Worm (Caenorhabditis elegans) whole organism, midembryonic: ENCODE results near the gene idpb-3.

Experiments
- T22C8.4 ChIP-seq: fragments of 200-800 bp; sonication (Bioruptor generic); IDR thresholded peaks from 2 replicates; pipeline ENCODE4 v1.3.6; 2022; ENCODE audit warnings: missing genetic modification characterization, missing compliant biosample characterization
- cog-1 ChIP-seq: sonication (generic microtip); optimal IDR thresholded peaks from 2 replicates; lab custom pipeline; 2016; ENCODE audit warnings: missing genetic modification characterization, missing compliant biosample characterization
- flt-1 ChIP-seq: fragments of 200-800 bp; sonication (Bioruptor generic); IDR thresholded peaks from 2 replicates; pipeline ENCODE4 v1.3.6; 2022; ENCODE audit warnings: missing genetic modification characterization, missing compliant biosample characterization
- klf-2 ChIP-seq: fragments of 200-800 bp; sonication (Bioruptor generic); conservative IDR thresholded peaks from 2 replicates; pipeline ENCODE4 v1.3.6; 2022; ENCODE audit warnings: missing genetic modification reagents, missing genetic modification characterization, missing compliant biosample characterization
- med-1 ChIP-seq: sonication (generic microtip); optimal IDR thresholded peaks from 2 replicates; lab custom pipeline; 2017; ENCODE audit warnings: missing genetic modification characterization, mild to moderate bottlenecking, missing compliant biosample characterization, antibody characterized with exemption, missing genetic modification reagents; ENCODE audit not compliant: insufficient read depth
- ref-1 ChIP-seq: fragments of 200-800 bp; sonication (Bioruptor generic); conservative IDR thresholded peaks from 2 replicates; pipeline ENCODE4 v1.3.6; 2022; ENCODE audit warnings: missing genetic modification reagents, missing genetic modification characterization, missing compliant biosample characterization
- tab-1 ChIP-seq: fragments of 200-800 bp; sonication (Bioruptor generic); IDR thresholded peaks from 2 replicates; pipeline ENCODE4 v1.3.6; 2022; ENCODE audit warnings: missing genetic modification characterization, missing compliant biosample characterization
- ztf-23 ChIP-seq: fragments of 200-800 bp; sonication (Bioruptor generic); IDR thresholded peaks from 2 replicates; pipeline ENCODE4 v1.3.6; 2022; ENCODE audit warnings: missing genetic modification reagents, missing genetic modification characterization, missing compliant biosample characterization
- ztf-29 ChIP-seq: fragments of 200-800 bp; sonication (Bioruptor generic); IDR thresholded peaks from 2 replicates; pipeline ENCODE4 v1.3.6; 2022; ENCODE audit warnings: missing genetic modification reagents, missing genetic modification characterization, missing compliant biosample characterization

Gene idpb-3

DNA sequence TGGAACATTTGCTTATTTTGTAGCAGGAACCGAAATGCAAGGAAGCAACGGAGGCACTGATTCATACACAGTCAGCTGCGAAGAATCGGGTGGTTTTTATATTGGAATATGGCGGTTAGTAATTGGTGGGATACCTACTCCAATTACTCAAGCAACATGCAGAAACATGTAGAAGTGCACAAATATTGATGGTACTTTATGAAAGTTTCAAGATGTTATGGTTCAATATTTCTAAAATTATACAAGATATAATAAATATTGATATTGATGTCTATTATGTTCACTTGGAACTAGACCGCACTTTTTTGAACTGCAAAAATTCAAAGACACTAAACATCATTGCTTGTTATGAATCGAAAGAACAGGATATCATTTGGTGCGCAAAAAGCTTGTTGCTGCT is 7.7 kb downstream of the idpb-3 start, which contains the start of gene C04G6.13:
Gene C04G6.13 (plus strand): TSS at position 301 of the 400 bp plus-strand sequence.
- TF ChIP-seq ztf-29 (GFP tag; lab: Robert Waterston, UW), result no peak
- no peak for TF ChIP-seq cog-1
- TF ChIP-seq tab-1 (GFP tag; lab: Robert Waterston, UW), result no peak
- no peak for TF ChIP-seq ref-1 (GFP tag; lab: Robert Waterston, UW)
- no peak for TF ChIP-seq T22C8.4
- no peak for TF ChIP-seq flt-1 (GFP tag; lab: Robert Waterston, UW)
- no peak for TF ChIP-seq ztf-23 (GFP tag; lab: Robert Waterston, UW)

DNA sequence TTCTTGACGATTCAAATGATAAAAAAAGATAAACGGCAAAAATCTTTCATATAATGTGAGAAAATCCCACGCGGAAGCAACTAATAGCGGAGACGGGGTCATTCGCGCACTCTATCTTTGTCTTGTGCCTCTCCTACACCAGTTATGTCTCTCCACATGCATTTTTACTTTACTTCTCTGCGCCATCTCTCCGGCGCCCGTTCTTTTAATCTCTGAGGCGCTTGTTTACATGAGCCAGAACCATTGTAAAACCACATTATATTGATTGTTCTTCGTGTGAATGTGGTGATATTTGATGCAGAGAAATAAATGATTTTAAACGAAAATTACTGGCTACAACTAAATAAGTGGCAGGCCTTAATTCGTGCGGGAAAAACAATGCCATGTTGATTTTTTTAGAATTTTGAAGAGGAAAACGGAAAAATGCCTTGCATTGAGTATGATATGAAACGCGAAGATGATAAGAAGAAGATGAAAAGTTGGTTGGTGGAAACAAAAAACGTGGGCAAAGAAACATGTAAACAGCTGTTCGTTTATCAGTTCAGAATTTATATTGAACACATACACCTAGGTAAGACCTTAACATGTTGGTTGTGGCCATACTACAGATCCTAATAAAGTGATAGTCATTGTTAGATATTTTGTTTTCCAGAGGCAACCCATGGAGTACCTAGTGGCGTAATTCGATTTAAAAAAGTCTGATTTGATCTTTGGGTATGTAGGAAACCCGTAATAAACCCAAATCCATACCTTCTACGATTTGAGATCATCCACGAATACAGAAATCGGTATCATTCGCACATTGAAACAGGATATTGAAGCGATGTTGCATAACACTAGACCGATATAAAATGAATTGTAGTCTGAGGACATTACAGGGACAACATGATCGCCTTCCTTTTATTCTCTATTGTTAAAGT is 9.0 kb downstream of the idpb-3 start, which contains the start of gene C04G6.2:
Gene C04G6.2 (plus strand): TSS at position 870 of the 920 bp plus-strand sequence.
- TF ChIP-seq med-1 (no peak), ztf-29 (GFP tag; lab: Robert Waterston, UW) (no peak), tab-1 (GFP tag; lab: Robert Waterston, UW) (no peak), cog-1 (peak; percentile 82)

DNA sequence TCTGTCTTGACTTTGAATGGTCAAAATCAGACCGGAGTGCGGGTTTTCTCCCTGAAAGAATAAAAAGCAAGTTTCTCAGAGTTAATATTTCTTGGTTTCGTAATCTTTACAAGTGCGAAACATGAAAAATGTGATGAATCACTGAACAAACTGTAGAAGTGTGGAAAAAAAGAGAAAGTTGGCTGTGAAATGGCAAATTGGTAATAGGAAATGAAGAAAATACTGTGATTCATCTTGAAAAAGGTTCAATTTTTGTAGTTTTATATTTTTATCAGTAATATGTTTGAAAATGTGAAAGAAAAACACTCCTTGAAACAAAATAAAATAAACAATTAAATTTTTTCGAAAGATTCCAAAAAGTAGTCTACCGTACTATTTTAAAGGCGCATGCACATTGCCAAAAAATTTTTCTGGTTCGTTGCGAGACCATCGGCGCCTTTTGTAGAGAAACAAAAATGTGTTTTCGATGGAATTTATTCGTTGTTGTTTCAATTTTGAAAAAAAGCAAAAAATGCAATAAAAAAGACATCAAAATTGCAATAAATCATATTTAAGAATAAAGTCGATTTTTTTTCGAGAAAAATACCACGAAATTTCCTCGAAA is 9.9 kb downstream of the idpb-3 start, which contains the start of gene pld-1:
Gene pld-1 (minus strand): TSS at position 51 of the 604 bp plus-strand sequence.
- TF ChIP-seq tab-1 (GFP tag; lab: Robert Waterston, UW), result no peak

- TF ChIP-seq tab-1 (GFP tag; lab: Robert Waterston, UW), result no peak
- no peak for TF ChIP-seq T22C8.4
- no peak for TF ChIP-seq med-1
- TF ChIP-seq ref-1 (GFP tag; lab: Robert Waterston, UW), result no peak
- no peak for TF ChIP-seq ztf-23 (GFP tag; lab: Robert Waterston, UW)
- TF ChIP-seq cog-1, result no peak
- TF ChIP-seq klf-2, result no peak
- TF ChIP-seq ztf-29 (GFP tag; lab: Robert Waterston, UW), result no peak
Measured at ce11 chrII:5086143-5086542, 15.5 kb downstream of the idpb-3 start.

- TF ChIP-seq tab-1 (GFP tag; lab: Robert Waterston, UW) (no peak), ztf-29 (GFP tag; lab: Robert Waterston, UW) (no peak), cog-1 (no peak), T22C8.4 (no peak), ref-1 (GFP tag; lab: Robert Waterston, UW) (no peak), ztf-23 (GFP tag; lab: Robert Waterston, UW) (no peak), flt-1 (GFP tag; lab: Robert Waterston, UW) (no peak), klf-2 (no peak), med-1 (no peak)
Measured at ce11 chrII:5085450-5085849, 16.2 kb downstream of the idpb-3 start, which contains the start of gene txt-9. Gene txt-9 (plus strand): TSS chrII:5085785.

DNA sequence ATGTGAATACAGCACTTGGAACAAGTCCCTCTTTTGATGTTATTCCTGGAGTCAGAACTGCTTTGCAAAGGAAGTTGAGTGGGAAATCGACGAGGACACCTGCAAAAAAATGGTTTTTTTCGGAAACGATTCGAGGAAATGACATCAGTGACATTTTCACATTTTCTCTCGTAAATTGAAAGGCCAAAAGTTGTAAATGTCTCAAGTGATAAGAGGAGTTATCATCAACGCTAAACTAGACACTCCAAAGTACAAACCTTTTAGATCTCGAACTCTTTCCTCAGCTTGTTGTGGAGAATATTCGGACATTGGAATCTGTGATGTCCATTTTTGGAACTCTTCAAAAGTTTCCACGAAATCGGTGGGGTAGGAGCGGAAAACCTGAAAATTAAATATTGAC is 17.4 kb downstream of the idpb-3 start:
- no peak for TF ChIP-seq med-1
- no peak for TF ChIP-seq T22C8.4
- no peak for TF ChIP-seq cog-1
- TF ChIP-seq ztf-23 (GFP tag; lab: Robert Waterston, UW), result no peak
- no peak for TF ChIP-seq ref-1 (GFP tag; lab: Robert Waterston, UW)
- TF ChIP-seq klf-2, result no peak
- no peak for TF ChIP-seq ztf-29 (GFP tag; lab: Robert Waterston, UW)
- no peak for TF ChIP-seq flt-1 (GFP tag; lab: Robert Waterston, UW)
- no peak for TF ChIP-seq tab-1 (GFP tag; lab: Robert Waterston, UW)

- TF ChIP-seq flt-1 (GFP tag; lab: Robert Waterston, UW) (no peak), ztf-23 (GFP tag; lab: Robert Waterston, UW) (no peak), T22C8.4 (no peak), ref-1 (GFP tag; lab: Robert Waterston, UW) (no peak), med-1 (no peak), tab-1 (GFP tag; lab: Robert Waterston, UW) (no peak), klf-2 (no peak), ztf-29 (GFP tag; lab: Robert Waterston, UW) (no peak), cog-1 (no peak)
Measured at ce11 chrII:5083341-5083740, 18.3 kb downstream of the idpb-3 start, which contains the start of gene C04G6.4. Gene C04G6.4 (minus strand): TSS chrII:5083441.

- TF ChIP-seq flt-1 (GFP tag; lab: Robert Waterston, UW), result no peak
- TF ChIP-seq T22C8.4, result peak; percentile 63; the same call in 1 of the 2 replicates
- no peak for TF ChIP-seq klf-2
Measured at ce11 chrII:5081124-5081913, 20.3 kb downstream of the idpb-3 start, which contains the start of gene dsh-2. Gene dsh-2 (minus strand): TSS chrII:5081174.

DNA sequence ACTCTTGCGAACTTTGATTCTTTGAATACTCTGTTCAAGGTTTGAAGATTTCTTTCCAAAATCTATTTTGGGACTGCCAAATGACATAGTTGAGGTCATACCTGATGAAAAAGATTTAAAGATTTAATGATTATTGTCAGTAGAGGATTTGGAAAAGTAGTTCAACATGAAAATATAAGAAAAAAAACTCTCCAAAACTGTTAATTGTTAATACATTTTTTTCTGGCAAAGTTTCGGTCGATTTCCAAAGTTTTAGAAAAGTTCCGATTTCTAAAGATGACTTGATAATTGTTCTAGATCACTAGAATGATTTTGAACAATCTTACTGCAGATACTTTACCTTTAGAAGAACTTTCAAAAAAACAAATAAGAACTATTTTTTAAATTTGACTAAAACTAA is 30.3 kb downstream of the idpb-3 start, which contains the start of gene C27A2.7:
Gene C27A2.7 (minus strand): TSS at position 101 of the 400 bp plus-strand sequence.
- TF ChIP-seq ztf-29 (GFP tag; lab: Robert Waterston, UW), result no peak
- no peak for TF ChIP-seq flt-1 (GFP tag; lab: Robert Waterston, UW)
- TF ChIP-seq med-1, result no peak
- no peak for TF ChIP-seq ref-1 (GFP tag; lab: Robert Waterston, UW)
- no peak for TF ChIP-seq T22C8.4
- TF ChIP-seq ztf-23 (GFP tag; lab: Robert Waterston, UW), result no peak
- TF ChIP-seq tab-1 (GFP tag; lab: Robert Waterston, UW), result no peak
- TF ChIP-seq cog-1, result no peak
- TF ChIP-seq klf-2, result no peak
